Fruit fly (Drosophila melanogaster): ENCODE results near the gene MME1.
A peak's percentile ranks its signal among the peaks of the same experiment; 100 is the strongest.

DNA sequence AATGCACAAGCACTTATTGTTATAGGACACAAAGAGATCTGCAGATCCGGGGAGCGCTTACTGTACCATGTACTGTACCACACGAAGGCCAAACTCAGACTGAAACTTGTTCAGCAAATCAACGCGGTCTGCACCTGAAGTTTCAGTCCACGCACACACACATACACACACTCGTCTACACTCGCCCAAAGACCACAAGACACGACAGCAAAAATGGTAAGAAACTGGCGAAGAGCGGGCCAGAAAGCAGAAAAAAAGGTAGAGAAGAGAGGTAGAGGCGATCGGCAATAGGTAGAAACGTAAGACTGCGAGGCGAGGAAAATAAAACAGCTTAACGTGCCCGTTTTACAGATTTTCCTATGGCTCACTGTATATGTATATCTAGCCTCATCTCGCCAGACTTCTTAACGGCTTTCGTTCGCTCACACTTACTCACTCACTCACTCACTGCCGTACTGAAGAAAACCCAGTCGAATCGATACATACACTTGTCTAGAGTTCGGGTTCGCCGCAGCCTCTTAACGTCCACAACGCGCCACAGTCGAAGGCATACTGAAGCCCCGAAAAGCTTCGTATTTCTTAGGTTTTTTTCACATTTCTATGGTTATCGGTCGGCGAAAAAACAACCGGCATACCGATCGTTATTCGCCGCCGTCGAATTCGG lies 17.4 kb upstream of the MME1 start, which contains the start of gene uif:
- TF ChIP-seq Snoo (tag; optimal IDR thresholded peaks at IDR 0.05), result no peak
- TF ChIP-seq CG34367 (tag; optimal IDR thresholded peaks at IDR 0.05), result no peak
- TF ChIP-seq CG9948 (tag; optimal IDR thresholded peaks at IDR 0.05), result no peak
- TF ChIP-seq EcR (GFP tag; optimal IDR thresholded peaks at IDR 0.05), result peak; percentile 33
- TF ChIP-seq CG17806 (tag; optimal IDR thresholded peaks at IDR 0.05), result no peak
- no peak for TF ChIP-seq CG10348 (GFP tag; IDR thresholded peaks at IDR 0.05)
- TF ChIP-seq Ets98B (GFP tag; IDR thresholded peaks at IDR 0.05), result peak; percentile 53; the same call in 1 of the 2 replicates
- TF ChIP-seq fd96Ca (GFP tag; IDR thresholded peaks at IDR 0.05), result peak; percentile 28; the same call in 1 of the 3 replicates
- no peak for TF ChIP-seq Pif1A (GFP tag; optimal IDR thresholded peaks at IDR 0.05)
- no peak for TF ChIP-seq CG15710 (tag; optimal IDR thresholded peaks at IDR 0.05)
- no peak for TF ChIP-seq Pif1B (GFP tag; optimal IDR thresholded peaks at IDR 0.05)

Data from whole organism, pupa.